Fruit fly (Drosophila melanogaster) whole organism, embryonic: Measurements from ENCODE around the gene CG44044.
A peak's percentile ranks its signal among the peaks of the same experiment; 100 is the strongest.

Experiments
- Aef1 ChIP-seq: fragments of 200-800 bp; sonication (Bioruptor generic); IDR thresholded peaks from 3 replicates; pipeline ENCODE4 v1.3.6; 2022; ENCODE audit warnings: missing biosample characterization, missing genetic modification characterization
- B-H2 ChIP-seq: fragments of 200-800 bp; sonication (Bioruptor generic); optimal IDR thresholded peaks from 2 replicates; lab custom pipeline; 2018; ENCODE audit warnings: missing biosample characterization, mild to moderate bottlenecking, missing genetic modification characterization
- Bteb2 ChIP-seq: fragments of 200-800 bp; sonication (Bioruptor generic); optimal IDR thresholded peaks from 2 replicates; lab custom pipeline; 2016; ENCODE audit warnings: missing biosample characterization, missing genetic modification characterization
- CG11696 ChIP-seq: fragments of 200-800 bp; sonication (Bioruptor generic); IDR thresholded peaks from 2 replicates; pipeline ENCODE4 v1.3.6; 2022; ENCODE audit warnings: missing biosample characterization, missing genetic modification characterization
- CG12659 ChIP-seq: fragments of 200-800 bp; sonication (Bioruptor generic); optimal IDR thresholded peaks from 3 replicates; lab custom pipeline; 2017; ENCODE audit warnings: mild to moderate bottlenecking, missing biosample characterization, missing genetic modification reagents, missing genetic modification characterization
- CG12769 ChIP-seq: fragments of 200-800 bp; sonication (Bioruptor generic); optimal IDR thresholded peaks from 2 replicates; lab custom pipeline; 2019; ENCODE audit warnings: missing biosample characterization, mild to moderate bottlenecking, missing genetic modification characterization, moderate library complexity
- CG14965 ChIP-seq: fragments of 200-800 bp; sonication (Bioruptor generic); optimal IDR thresholded peaks from 2 replicates; lab custom pipeline; 2016; ENCODE audit warnings: missing biosample characterization, missing genetic modification characterization, borderline replicate concordance
- CG15269 ChIP-seq: fragments of 200-800 bp; sonication (Bioruptor generic); optimal IDR thresholded peaks from 2 replicates; lab custom pipeline; 2018; ENCODE audit warnings: missing biosample characterization, mild to moderate bottlenecking, missing genetic modification characterization, moderate library complexity
- CG15479 ChIP-seq: fragments of 200-800 bp; sonication (Bioruptor generic); optimal IDR thresholded peaks from 3 replicates; lab custom pipeline; 2019; ENCODE audit warnings: missing biosample characterization, mild to moderate bottlenecking, missing genetic modification characterization, moderate library complexity
- CG16815 ChIP-seq: fragments of 200-800 bp; sonication (Bioruptor generic); optimal IDR thresholded peaks from 3 replicates; lab custom pipeline; 2017; ENCODE audit warnings: missing biosample characterization, mild to moderate bottlenecking, missing genetic modification characterization
- CG16863 ChIP-seq: fragments of 200-800 bp; sonication (Bioruptor generic); optimal IDR thresholded peaks from 3 replicates; lab custom pipeline; 2016; ENCODE audit warnings: missing biosample characterization, missing genetic modification characterization
- CG2202 ChIP-seq: fragments of 200-800 bp; sonication (Bioruptor generic); optimal IDR thresholded peaks from 2 replicates; lab custom pipeline; 2018; ENCODE audit warnings: missing biosample characterization, mild to moderate bottlenecking, missing genetic modification characterization
- CG31365 ChIP-seq: fragments of 200-800 bp; sonication (Bioruptor generic); optimal IDR thresholded peaks from 2 replicates; lab custom pipeline; 2018; ENCODE audit warnings: missing biosample characterization, mild to moderate bottlenecking, missing genetic modification characterization
- CG3163 ChIP-seq: fragments of 200-800 bp; sonication (Bioruptor generic); optimal IDR thresholded peaks from 3 replicates; lab custom pipeline; 2016; ENCODE audit warnings: missing biosample characterization, missing genetic modification characterization
- CG32767 ChIP-seq: fragments of 200-800 bp; sonication (Bioruptor generic); IDR thresholded peaks from 2 replicates; pipeline ENCODE4 v1.3.6; 2022; ENCODE audit warnings: missing biosample characterization, missing genetic modification characterization
- CG33557 ChIP-seq: fragments of 200-800 bp; sonication (Bioruptor generic); optimal IDR thresholded peaks from 2 replicates; lab custom pipeline; 2019; ENCODE audit warnings: missing biosample characterization, mild to moderate bottlenecking, missing genetic modification characterization, moderate library complexity
- CG34376 ChIP-seq: fragments of 200-800 bp; sonication (Bioruptor generic); optimal IDR thresholded peaks from 2 replicates; lab custom pipeline; 2018; ENCODE audit warnings: missing biosample characterization, mild to moderate bottlenecking, missing genetic modification characterization
- CG3995 ChIP-seq: fragments of 200-800 bp; sonication (Bioruptor generic); optimal IDR thresholded peaks from 3 replicates; lab custom pipeline; 2016; ENCODE audit warnings: missing biosample characterization, missing genetic modification characterization
- CG6689 ChIP-seq: fragments of 200-800 bp; sonication (Bioruptor generic); IDR thresholded peaks from 2 replicates; pipeline ENCODE4 v1.3.6; 2022; ENCODE audit warnings: missing biosample characterization, missing genetic modification characterization
- CG7839 ChIP-seq: fragments of 200-800 bp; sonication (Bioruptor generic); optimal IDR thresholded peaks from 3 replicates; lab custom pipeline; 2018; ENCODE audit warnings: missing biosample characterization, mild to moderate bottlenecking, missing genetic modification characterization, moderate library complexity
- CG8944 ChIP-seq: fragments of 200-800 bp; sonication (Bioruptor generic); optimal IDR thresholded peaks from 3 replicates; lab custom pipeline; 2016; ENCODE audit warnings: missing biosample characterization, missing genetic modification characterization
- CkIIα-i1 ChIP-seq: fragments of 200-800 bp; sonication (Bioruptor generic); IDR thresholded peaks from 2 replicates; pipeline ENCODE4 v1.3.6; 2022; ENCODE audit warnings: missing biosample characterization, missing genetic modification characterization
- Deaf1 ChIP-seq: fragments of 200-800 bp; optimal IDR thresholded peaks from 3 replicates; lab custom pipeline; 2019; ENCODE audit warnings: missing biosample characterization, mild to moderate bottlenecking, missing genetic modification characterization, moderate library complexity
- Fer1 ChIP-seq: fragments of 200-800 bp; sonication (Bioruptor generic); optimal IDR thresholded peaks from 2 replicates; lab custom pipeline; 2017; ENCODE audit warnings: missing biosample characterization, mild to moderate bottlenecking, missing genetic modification characterization
- Hr78 ChIP-seq, 2 experiments: fragments of 200-800 bp in 1 of 2; fragments of >200 bp in 1 of 2; sonication (Bioruptor generic) in 1 of 2; optimal IDR thresholded peaks; 2 replicates each; lab custom pipeline; 2017 to 2019; ENCODE audit warnings: missing biosample characterization in 2 of 2, missing genetic modification characterization in 2 of 2, mild to moderate bottlenecking in 1 of 2, moderate library complexity in 1 of 2
- MTF-1 ChIP-seq: fragments of 200-800 bp; sonication (Bioruptor generic); optimal IDR thresholded peaks from 2 replicates; lab custom pipeline; 2018; ENCODE audit warnings: missing biosample characterization, mild to moderate bottlenecking, missing genetic modification characterization, borderline replicate concordance
- Mad ChIP-seq: fragments of 200-800 bp; sonication (Bioruptor generic); optimal IDR thresholded peaks from 2 replicates; lab custom pipeline; 2016; ENCODE audit warnings: missing biosample characterization, missing genetic modification characterization
- Neu2 ChIP-seq: fragments of 200-800 bp; sonication (Bioruptor generic); optimal IDR thresholded peaks from 3 replicates; lab custom pipeline; 2016; ENCODE audit warnings: missing biosample characterization, missing genetic modification characterization, borderline replicate concordance
- Ptx1 ChIP-seq: fragments of 200-800 bp; sonication (Bioruptor generic); IDR thresholded peaks from 2 replicates; pipeline ENCODE4 v1.3.6; 2022; ENCODE audit warnings: missing biosample characterization, missing genetic modification characterization
- Spps ChIP-seq: fragments of 200-800 bp; sonication (Bioruptor generic); optimal IDR thresholded peaks from 2 replicates; lab custom pipeline; 2018; ENCODE audit warnings: missing biosample characterization, mild to moderate bottlenecking, missing genetic modification characterization
- Taf1 ChIP-seq: fragments of 200-800 bp; sonication (Bioruptor generic); IDR thresholded peaks from 2 replicates; pipeline ENCODE4 v1.3.6; 2022; ENCODE audit warnings: missing biosample characterization, missing genetic modification characterization
- Trl ChIP-seq, 3 experiments: fragments of >200 bp in 2 of 3; fragments of 200-800 bp in 1 of 3; sonication (Bioruptor generic) in 1 of 3; optimal IDR thresholded peaks; 2 replicates in 1 of 3; 3 replicates in 2 of 3; lab custom pipeline; 2016 to 2017; ENCODE audit warnings: missing biosample characterization in 1 of 3, missing genetic modification characterization in 1 of 3
- da ChIP-seq: fragments of 200-800 bp; sonication (Bioruptor generic); optimal IDR thresholded peaks from 2 replicates; lab custom pipeline; 2016; ENCODE audit warnings: missing biosample characterization, missing genetic modification characterization
- dati ChIP-seq: fragments of 200-800 bp; sonication (Bioruptor generic); IDR thresholded peaks from 2 replicates; pipeline ENCODE4 v1.3.6; 2022; ENCODE audit warnings: missing biosample characterization, missing genetic modification characterization
- gce ChIP-seq: fragments of 200-800 bp; sonication (Bioruptor generic); IDR thresholded peaks from 3 replicates; pipeline ENCODE4 v1.3.6; 2022; ENCODE audit warnings: missing biosample characterization, missing genetic modification characterization
- her ChIP-seq: fragments of 200-800 bp; sonication (Bioruptor generic); optimal IDR thresholded peaks from 2 replicates; lab custom pipeline; 2016; ENCODE audit warnings: missing biosample characterization, missing genetic modification characterization
- lmd ChIP-seq: fragments of 200-800 bp; sonication (Bioruptor generic); IDR thresholded peaks from 2 replicates; pipeline ENCODE4 v1.3.6; 2022; ENCODE audit warnings: missing biosample characterization, missing genetic modification characterization
- maf-S ChIP-seq: fragments of 200-800 bp; sonication (Bioruptor generic); optimal IDR thresholded peaks from 2 replicates; lab custom pipeline; 2016; ENCODE audit warnings: missing biosample characterization, missing genetic modification characterization
- mirr ChIP-seq: fragments of 200-800 bp; sonication (Bioruptor generic); optimal IDR thresholded peaks from 3 replicates; lab custom pipeline; 2018; ENCODE audit warnings: missing biosample characterization, mild to moderate bottlenecking, missing genetic modification characterization
- mld ChIP-seq: fragments of 200-800 bp; sonication (Bioruptor generic); IDR thresholded peaks from 3 replicates; pipeline ENCODE4 v1.3.6; 2022; ENCODE audit warnings: missing biosample characterization, missing genetic modification characterization; ENCODE audit not compliant: partially characterized antibody
- pnt ChIP-seq: fragments of 200-800 bp; sonication (Bioruptor generic); optimal IDR thresholded peaks from 3 replicates; lab custom pipeline; 2016; ENCODE audit warnings: missing biosample characterization, missing genetic modification characterization
- sima ChIP-seq: fragments of 200-800 bp; sonication (Bioruptor generic); optimal IDR thresholded peaks from 2 replicates; lab custom pipeline; 2016; ENCODE audit warnings: missing biosample characterization, missing genetic modification characterization
- slbo ChIP-seq: fragments of 200-800 bp; sonication (Bioruptor generic); IDR thresholded peaks from 2 replicates; pipeline ENCODE4 v1.3.6; 2022; ENCODE audit warnings: missing biosample characterization, missing genetic modification characterization
- slp2 ChIP-seq: fragments of 200-800 bp; sonication (Bioruptor generic); optimal IDR thresholded peaks from 2 replicates; lab custom pipeline; 2016; ENCODE audit warnings: missing biosample characterization, missing genetic modification characterization
- sna ChIP-seq: fragments of 200-800 bp; sonication (Bioruptor generic); IDR thresholded peaks from 2 replicates; pipeline ENCODE4 v1.3.6; 2022; ENCODE audit warnings: missing biosample characterization, missing genetic modification characterization; ENCODE audit not compliant: partially characterized antibody
- stc ChIP-seq: fragments of 200-800 bp; sonication (Bioruptor generic); IDR thresholded peaks from 2 replicates; pipeline ENCODE4 v1.3.6; 2022; ENCODE audit warnings: missing biosample characterization, missing genetic modification characterization
- stwl ChIP-seq: fragments of 200-800 bp; sonication (Bioruptor generic); optimal IDR thresholded peaks from 3 replicates; lab custom pipeline; 2018; ENCODE audit warnings: missing biosample characterization, mild to moderate bottlenecking, missing genetic modification characterization, moderate library complexity
- sug ChIP-seq: fragments of 200-800 bp; optimal IDR thresholded peaks from 2 replicates; lab custom pipeline; 2019; ENCODE audit warnings: missing biosample characterization, mild to moderate bottlenecking, missing genetic modification characterization, moderate library complexity
- zen2 ChIP-seq: fragments of 200-800 bp; sonication (Bioruptor generic); IDR thresholded peaks from 3 replicates; pipeline ENCODE4 v1.3.6; 2022; ENCODE audit warnings: missing biosample characterization, missing genetic modification characterization; ENCODE audit not compliant: partially characterized antibody

Gene CG44044

dm6 chr3R:16305185-16305989, 16.3 kb upstream of the CG44044 start, which contains the start of gene Zip89B (continued):
- TF ChIP-seq sug = peak; percentile 6
- TF ChIP-seq stwl (tag; lab: Kevin White, UChicago) = peak; percentile 47
- no peak for TF ChIP-seq CG8944 (GFP tag; lab: Kevin White, UChicago)
- no peak for TF ChIP-seq CG16863 (GFP tag; lab: Kevin White, UChicago)
- no peak for TF ChIP-seq Spps (tag; lab: Kevin White, UChicago)
- TF ChIP-seq Aef1 (GFP tag; lab: Robert Waterston, UW) = no peak
- TF ChIP-seq CG15479 (GFP tag; lab: Kevin White, UChicago) = no peak
- peak; percentile 33; the same call in 1 of the 2 replicates for TF ChIP-seq Taf1 (GFP tag; lab: Robert Waterston, UW)
- TF ChIP-seq Hr78 (GFP tag; optimal IDR thresholded peaks at IDR 0.05; lab: Kevin White, UChicago) = peak in 1 of 2 experiments; percentile 1
- TF ChIP-seq stc (GFP tag; lab: Robert Waterston, UW) = 0 out of 2 replicates have a peak, but pooled peaks have one; percentile 25
- TF ChIP-seq CG12659 = no peak
- TF ChIP-seq CG12769 (tag; lab: Kevin White, UChicago) = peak; percentile 62
- TF ChIP-seq Mad (GFP tag; lab: Kevin White, UChicago) = no peak
- TF ChIP-seq Ptx1 (GFP tag; lab: Robert Waterston, UW) = no peak
- TF ChIP-seq Deaf1 = peak; percentile 1
- no peak for TF ChIP-seq CG16815 (GFP tag; lab: Kevin White, UChicago)
- TF ChIP-seq MTF-1 (GFP tag; lab: Kevin White, UChicago) = no peak
- peak; percentile 61 for TF ChIP-seq CG3995 (GFP tag; lab: Kevin White, UChicago)
- TF ChIP-seq CG7839 (tag; lab: Kevin White, UChicago) = no peak
- TF ChIP-seq da (GFP tag; lab: Kevin White, UChicago) = no peak
- peak; percentile 72 for TF ChIP-seq CG31365 (tag; lab: Kevin White, UChicago)
- TF ChIP-seq her (GFP tag; lab: Kevin White, UChicago) = no peak
- peak; percentile 30 for TF ChIP-seq CG3163
- TF ChIP-seq CkIIα-i1 (GFP tag; lab: Robert Waterston, UW) = no peak
- no peak for TF ChIP-seq mirr (GFP tag; lab: Kevin White, UChicago)
- no peak for TF ChIP-seq CG32767 (GFP tag; lab: Robert Waterston, UW)
- peak; percentile 17 for TF ChIP-seq B-H2 (GFP tag; lab: Kevin White, UChicago)
- TF ChIP-seq pnt (GFP tag; lab: Kevin White, UChicago) = no peak
- no peak for TF ChIP-seq slbo
- TF ChIP-seq CG34376 (GFP tag; lab: Kevin White, UChicago) = peak; percentile 37
- no peak for TF ChIP-seq CG15269 (tag; lab: Kevin White, UChicago)
- TF ChIP-seq zen2 (GFP tag; lab: Robert Waterston, UW) = no peak
- TF ChIP-seq CG6689 (GFP tag; lab: Robert Waterston, UW) = peak; percentile 13; the same call in 1 of the 2 replicates
- TF ChIP-seq Neu2 (GFP tag; lab: Kevin White, UChicago) = no peak
- no peak for TF ChIP-seq sima (GFP tag; lab: Kevin White, UChicago)
- TF ChIP-seq lmd (GFP tag; lab: Robert Waterston, UW) = no peak
- no peak for TF ChIP-seq gce
- TF ChIP-seq sna = no peak
- TF ChIP-seq Bteb2 (GFP tag; lab: Kevin White, UChicago) = no peak
- peak; percentile 56 to 81 for TF ChIP-seq Trl (optimal IDR thresholded peaks at IDR 0.05; lab: Kevin White, UChicago)
- no peak for TF ChIP-seq Trl (GFP tag; optimal IDR thresholded peaks at IDR 0.05; lab: Kevin White, UChicago)
- no peak for TF ChIP-seq CG11696
- no peak for TF ChIP-seq mld (GFP tag; lab: Robert Waterston, UW)
- TF ChIP-seq dati = no peak
- no peak for TF ChIP-seq maf-S (GFP tag; lab: Kevin White, UChicago)
- peak; percentile 29 for TF ChIP-seq Fer1
- TF ChIP-seq CG33557 (GFP tag; lab: Kevin White, UChicago) = no peak
- no peak for TF ChIP-seq CG14965 (GFP tag; lab: Kevin White, UChicago)
- no peak for TF ChIP-seq slp2
- TF ChIP-seq CG2202 = no peak
